Fruit fly (Drosophila melanogaster) whole organism, embryonic: Measurements from ENCODE around the gene CG32301.

Experiments used
- Antp ChIP-seq: fragments of 200-800 bp; sonication (Bioruptor generic); optimal IDR thresholded peaks from 3 replicates; lab custom pipeline; 2016; ENCODE audit warnings: missing biosample characterization, missing genetic modification characterization
- CG10147 ChIP-seq: fragments of 200-800 bp; sonication (Bioruptor generic); optimal IDR thresholded peaks from 2 replicates; lab custom pipeline; 2019; ENCODE audit warnings: missing biosample characterization, mild to moderate bottlenecking, missing genetic modification characterization, moderate library complexity
- CG11398 ChIP-seq: fragments of 200-800 bp; sonication (Bioruptor generic); optimal IDR thresholded peaks from 2 replicates; lab custom pipeline; 2016; ENCODE audit warnings: missing biosample characterization, missing genetic modification characterization
- CG12219 ChIP-seq: fragments of 200-800 bp; sonication (Bioruptor generic); optimal IDR thresholded peaks from 3 replicates; lab custom pipeline; 2018; ENCODE audit warnings: missing biosample characterization, mild to moderate bottlenecking, missing genetic modification characterization
- CG13424 ChIP-seq: fragments of 200-800 bp; sonication (Bioruptor generic); optimal IDR thresholded peaks from 2 replicates; lab custom pipeline; 2019; ENCODE audit warnings: missing biosample characterization, mild to moderate bottlenecking, missing genetic modification characterization, moderate library complexity
- CG14050 ChIP-seq: fragments of 200-800 bp; sonication (Bioruptor generic); IDR thresholded peaks from 3 replicates; pipeline ENCODE4 v1.3.6; 2022; ENCODE audit warnings: missing biosample characterization, missing genetic modification characterization
- CG1529 ChIP-seq: fragments of 200-800 bp; sonication (Bioruptor generic); optimal IDR thresholded peaks from 3 replicates; lab custom pipeline; 2018; ENCODE audit warnings: missing biosample characterization, missing genetic modification characterization
- CG1603 ChIP-seq: fragments of 200-800 bp; sonication (Bioruptor generic); optimal IDR thresholded peaks from 2 replicates; lab custom pipeline; 2019; ENCODE audit warnings: missing biosample characterization, mild to moderate bottlenecking, missing genetic modification characterization, moderate library complexity
- CG17612 ChIP-seq: fragments of 200-800 bp; sonication (Bioruptor generic); IDR thresholded peaks from 2 replicates; pipeline ENCODE4 v1.3.6; 2022; ENCODE audit warnings: missing biosample characterization, missing genetic modification characterization
- CG17829 ChIP-seq: fragments of 200-800 bp; optimal IDR thresholded peaks from 2 replicates; lab custom pipeline; 2019; ENCODE audit warnings: missing biosample characterization, mild to moderate bottlenecking, missing genetic modification characterization, moderate library complexity
- CG18476 ChIP-seq: fragments of 200-800 bp; sonication (Bioruptor generic); optimal IDR thresholded peaks from 2 replicates; lab custom pipeline; 2016; ENCODE audit warnings: missing biosample characterization, mild to moderate bottlenecking, missing genetic modification characterization
- CG2199 ChIP-seq: fragments of 200-800 bp; sonication (Bioruptor generic); IDR thresholded peaks from 3 replicates; pipeline ENCODE4 v1.3.6; 2022; ENCODE audit warnings: missing biosample characterization, missing genetic modification characterization
- CG31388 ChIP-seq: fragments of 200-800 bp; sonication (Bioruptor generic); optimal IDR thresholded peaks from 2 replicates; lab custom pipeline; 2016; ENCODE audit warnings: missing biosample characterization, missing genetic modification characterization
- CG34376 ChIP-seq: fragments of 200-800 bp; sonication (Bioruptor generic); optimal IDR thresholded peaks from 2 replicates; lab custom pipeline; 2018; ENCODE audit warnings: missing biosample characterization, mild to moderate bottlenecking, missing genetic modification characterization
- CG4404 ChIP-seq: fragments of 200-800 bp; sonication (Bioruptor generic); IDR thresholded peaks from 2 replicates; pipeline ENCODE4 v1.3.6; 2022; ENCODE audit warnings: missing biosample characterization, missing genetic modification characterization
- CG4854 ChIP-seq: fragments of 200-800 bp; sonication (Bioruptor generic); optimal IDR thresholded peaks from 2 replicates; lab custom pipeline; 2016; ENCODE audit warnings: missing biosample characterization, missing genetic modification characterization, inconsistent platforms
- CG8765 ChIP-seq: fragments of 200-800 bp; sonication (Bioruptor generic); IDR thresholded peaks from 2 replicates; pipeline ENCODE4 v1.3.6; 2022; ENCODE audit warnings: missing biosample characterization, missing genetic modification characterization
- CG9215 ChIP-seq: fragments of 200-800 bp; sonication (Bioruptor generic); IDR thresholded peaks from 2 replicates; pipeline ENCODE4 v1.3.6; 2022; ENCODE audit warnings: missing biosample characterization, missing genetic modification characterization
- CrebB ChIP-seq: fragments of 200-800 bp; sonication (Bioruptor generic); optimal IDR thresholded peaks from 3 replicates; lab custom pipeline; 2018; ENCODE audit warnings: missing biosample characterization, mild to moderate bottlenecking, missing genetic modification characterization
- Dad ChIP-seq: fragments of 200-800 bp; sonication (Bioruptor generic); optimal IDR thresholded peaks from 3 replicates; lab custom pipeline; 2016; ENCODE audit warnings: missing biosample characterization, missing genetic modification characterization
- Deaf1 ChIP-seq: fragments of 200-800 bp; optimal IDR thresholded peaks from 3 replicates; lab custom pipeline; 2019; ENCODE audit warnings: missing biosample characterization, mild to moderate bottlenecking, missing genetic modification characterization, moderate library complexity
- Dfd ChIP-seq, 2 experiments: fragments of >200 bp; optimal IDR thresholded peaks; 2 replicates each; lab custom pipeline; 2017; ENCODE audit warnings: missing biosample characterization in 2 of 2, missing genetic modification characterization in 2 of 2
- Dip3 ChIP-seq: fragments of 200-800 bp; sonication (Bioruptor generic); optimal IDR thresholded peaks from 3 replicates; lab custom pipeline; 2016; ENCODE audit warnings: missing biosample characterization, missing genetic modification characterization
- Dp ChIP-seq: fragments of 200-800 bp; sonication (Bioruptor generic); optimal IDR thresholded peaks from 2 replicates; lab custom pipeline; 2018; ENCODE audit warnings: missing biosample characterization, mild to moderate bottlenecking, missing genetic modification characterization, moderate library complexity
- Max ChIP-seq: fragments of 200-800 bp; sonication (Bioruptor generic); optimal IDR thresholded peaks from 2 replicates; lab custom pipeline; 2016; ENCODE audit warnings: missing biosample characterization, mild to moderate bottlenecking, missing genetic modification characterization
- Optix ChIP-seq: fragments of 200-800 bp; sonication (Bioruptor generic); IDR thresholded peaks from 3 replicates; pipeline ENCODE4 v1.3.6; 2022; ENCODE audit warnings: missing biosample characterization, missing genetic modification characterization
- TFAM ChIP-seq: fragments of 200-800 bp; sonication (Bioruptor generic); optimal IDR thresholded peaks from 2 replicates; lab custom pipeline; 2017; ENCODE audit warnings: missing biosample characterization, missing genetic modification characterization, inconsistent platforms
- Trl ChIP-seq, 3 experiments: fragments of >200 bp in 2 of 3; fragments of 200-800 bp in 1 of 3; sonication (Bioruptor generic) in 1 of 3; optimal IDR thresholded peaks; 2 replicates in 1 of 3; 3 replicates in 2 of 3; lab custom pipeline; 2016 to 2017; ENCODE audit warnings: missing biosample characterization in 1 of 3, missing genetic modification characterization in 1 of 3
- Vsx1 ChIP-seq: fragments of 200-800 bp; sonication (Bioruptor generic); optimal IDR thresholded peaks from 2 replicates; lab custom pipeline; 2017; ENCODE audit warnings: missing biosample characterization, mild to moderate bottlenecking, missing genetic modification characterization, missing genetic modification reagents
- Xbp1 ChIP-seq: fragments of 200-800 bp; sonication (Bioruptor generic); optimal IDR thresholded peaks from 3 replicates; lab custom pipeline; 2016; ENCODE audit warnings: missing biosample characterization, mild to moderate bottlenecking, missing genetic modification characterization
- ac ChIP-seq: fragments of 200-800 bp; sonication (Bioruptor generic); optimal IDR thresholded peaks from 3 replicates; lab custom pipeline; 2017; ENCODE audit warnings: missing biosample characterization, mild to moderate bottlenecking, missing genetic modification characterization
- ara ChIP-seq: fragments of 200-800 bp; sonication (Bioruptor generic); IDR thresholded peaks from 2 replicates; pipeline ENCODE4 v1.3.6; 2022; ENCODE audit warnings: missing biosample characterization, missing genetic modification characterization
- bbx ChIP-seq: fragments of 200-800 bp; sonication (Bioruptor generic); IDR thresholded peaks from 2 replicates; pipeline ENCODE4 v1.3.6; 2022; ENCODE audit warnings: missing biosample characterization, missing genetic modification characterization; ENCODE audit not compliant: partially characterized antibody
- dpn ChIP-seq, 2 experiments: fragments of 200-800 bp; sonication (Bioruptor generic); optimal IDR thresholded peaks; 3 replicates each; lab custom pipeline; 2016; ENCODE audit warnings: missing biosample characterization in 2 of 2, missing genetic modification characterization in 2 of 2
- fd64A ChIP-seq: fragments of 200-800 bp; sonication (Bioruptor generic); optimal IDR thresholded peaks from 3 replicates; lab custom pipeline; 2018; ENCODE audit warnings: missing biosample characterization, mild to moderate bottlenecking, missing genetic modification characterization
- her ChIP-seq: fragments of 200-800 bp; sonication (Bioruptor generic); optimal IDR thresholded peaks from 2 replicates; lab custom pipeline; 2016; ENCODE audit warnings: missing biosample characterization, missing genetic modification characterization
- jing ChIP-seq: fragments of 200-800 bp; sonication (Bioruptor generic); optimal IDR thresholded peaks from 2 replicates; lab custom pipeline; 2018; ENCODE audit warnings: missing biosample characterization, mild to moderate bottlenecking, missing genetic modification characterization
- knrl ChIP-seq: fragments of 200-800 bp; sonication (Bioruptor generic); IDR thresholded peaks from 3 replicates; pipeline ENCODE4 v1.3.6; 2022; ENCODE audit warnings: missing biosample characterization, missing genetic modification characterization; ENCODE audit not compliant: partially characterized antibody
- lab ChIP-seq: fragments of 200-800 bp; sonication (Bioruptor generic); optimal IDR thresholded peaks from 3 replicates; lab custom pipeline; 2017; ENCODE audit warnings: missing biosample characterization, missing genetic modification characterization, mild to moderate bottlenecking, moderate library complexity, missing genetic modification reagents
- lov ChIP-seq, 2 experiments: fragments of 200-800 bp in 1 of 2; fragments of >200 bp in 1 of 2; sonication (Bioruptor generic) in 1 of 2; IDR thresholded peaks in 1 of 2; optimal IDR thresholded peaks in 1 of 2; 2 replicates in 1 of 2; 3 replicates in 1 of 2; pipeline versions ENCODE4 v1.3.6 to Lab custom; 2017 to 2022; ENCODE audit warnings: missing biosample characterization in 1 of 2, missing genetic modification characterization in 1 of 2
- oc ChIP-seq: fragments of 200-800 bp; sonication (Bioruptor generic); optimal IDR thresholded peaks from 2 replicates; lab custom pipeline; 2018; ENCODE audit warnings: missing biosample characterization, mild to moderate bottlenecking, missing genetic modification characterization, moderate library complexity
- onecut ChIP-seq: fragments of 200-800 bp; sonication (Bioruptor generic); IDR thresholded peaks from 2 replicates; pipeline ENCODE4 v1.3.6; 2022; ENCODE audit warnings: missing biosample characterization, missing genetic modification characterization
- p53 ChIP-seq: fragments of 200-800 bp; sonication (Bioruptor generic); optimal IDR thresholded peaks from 2 replicates; lab custom pipeline; 2016; ENCODE audit warnings: missing biosample characterization, missing genetic modification characterization
- phol ChIP-seq: fragments of 200-800 bp; sonication (Bioruptor generic); optimal IDR thresholded peaks from 3 replicates; lab custom pipeline; 2018; ENCODE audit warnings: missing biosample characterization, mild to moderate bottlenecking, missing genetic modification characterization, moderate library complexity
- ranshi ChIP-seq: fragments of 200-800 bp; sonication (Bioruptor generic); IDR thresholded peaks from 2 replicates; pipeline ENCODE4 v1.3.6; 2022; ENCODE audit warnings: missing biosample characterization, missing genetic modification characterization
- stwl ChIP-seq: fragments of 200-800 bp; sonication (Bioruptor generic); optimal IDR thresholded peaks from 3 replicates; lab custom pipeline; 2018; ENCODE audit warnings: missing biosample characterization, mild to moderate bottlenecking, missing genetic modification characterization, moderate library complexity
- ttk ChIP-seq: fragments of 200-800 bp; sonication (Bioruptor generic); IDR thresholded peaks from 2 replicates; pipeline ENCODE4 v2.1.2; 2022; ENCODE audit warnings: missing biosample characterization, missing genetic modification characterization
- unpg ChIP-seq: fragments of 200-800 bp; sonication (Bioruptor generic); optimal IDR thresholded peaks from 3 replicates; lab custom pipeline; 2018; ENCODE audit warnings: missing biosample characterization, mild to moderate bottlenecking, missing genetic modification characterization, moderate library complexity
- zf30C ChIP-seq: fragments of 200-800 bp; sonication (Bioruptor generic); optimal IDR thresholded peaks from 3 replicates; lab custom pipeline; 2018; ENCODE audit warnings: missing biosample characterization, mild to moderate bottlenecking, missing genetic modification characterization

Gene CG32301

dm6 chr3L:2257412-2257862 is 13.2 kb downstream of the CG32301 start, which contains the start of the genes CG1275 and Elp5 (continued):
- peak; percentile 100 for TF ChIP-seq ranshi (GFP tag; lab: Robert Waterston, UW)
- TF ChIP-seq CG8765 (GFP tag; lab: Robert Waterston, UW), result peak; percentile 99
- TF ChIP-seq CG4404 (GFP tag; lab: Robert Waterston, UW), result peak; percentile 98
- peak; percentile 89 for TF ChIP-seq fd64A (GFP tag; lab: Kevin White, UChicago)
- peak; percentile 99 for TF ChIP-seq ttk (GFP tag; lab: Robert Waterston, UW)
- TF ChIP-seq Dfd (GFP tag; optimal IDR thresholded peaks at IDR 0.05; lab: Kevin White, UChicago), result peak in 1 of 2 experiments; percentile 51
- peak; percentile 97 for TF ChIP-seq CG4854
- TF ChIP-seq dpn (GFP tag; optimal IDR thresholded peaks at IDR 0.05; lab: Kevin White, UChicago), result peak; percentile 97 to 98
- TF ChIP-seq CG2199, result peak; percentile 100
- peak; percentile 87 for TF ChIP-seq p53 (GFP tag; lab: Kevin White, UChicago)
- TF ChIP-seq CG11398, result peak; percentile 92
- peak; percentile 98 for TF ChIP-seq onecut (GFP tag; lab: Robert Waterston, UW)
- TF ChIP-seq lab (GFP tag; lab: Kevin White, UChicago), result peak; percentile 97
- peak; percentile 95 for TF ChIP-seq CG18476
- peak; percentile 99 for TF ChIP-seq CG13424 (tag; lab: Kevin White, UChicago)
- TF ChIP-seq CG34376 (GFP tag; lab: Kevin White, UChicago), result peak; percentile 97
- TF ChIP-seq CG14050 (GFP tag; lab: Robert Waterston, UW), result peak; percentile 99
- TF ChIP-seq phol (tag; lab: Kevin White, UChicago), result peak; percentile 96
- TF ChIP-seq ac (GFP tag; lab: Kevin White, UChicago), result peak; percentile 80
- TF ChIP-seq oc (tag; lab: Kevin White, UChicago), result peak; percentile 97
- peak; percentile 94 for TF ChIP-seq Dad (GFP tag; lab: Kevin White, UChicago)
- TF ChIP-seq knrl (GFP tag; lab: Robert Waterston, UW), result peak; percentile 45; the same call in 2 of the 3 replicates
- TF ChIP-seq zf30C (GFP tag; lab: Kevin White, UChicago), result no peak
- peak; percentile 98 for TF ChIP-seq CG17829
- TF ChIP-seq CG17612 (GFP tag; lab: Robert Waterston, UW), result peak; percentile 99
- TF ChIP-seq CG1603 (tag; lab: Kevin White, UChicago), result peak; percentile 98
- peak; percentile 94 for TF ChIP-seq Max (GFP tag; lab: Kevin White, UChicago)
- peak; percentile 96 for TF ChIP-seq Antp (GFP tag; lab: Kevin White, UChicago)
- peak; percentile 96 for TF ChIP-seq Vsx1 (GFP tag; lab: Kevin White, UChicago)
- TF ChIP-seq lov (optimal IDR thresholded peaks at IDR 0.05; lab: Kevin White, UChicago), result no peak
- peak; percentile 99 for TF ChIP-seq lov (GFP tag; IDR thresholded peaks at IDR 0.05; lab: Robert Waterston, UW)
- TF ChIP-seq unpg (GFP tag; lab: Kevin White, UChicago), result peak; percentile 99
- TF ChIP-seq her (GFP tag; lab: Kevin White, UChicago), result peak; percentile 95
- TF ChIP-seq CG10147 (GFP tag; lab: Kevin White, UChicago), result peak; percentile 95
- peak; percentile 98 for TF ChIP-seq CG9215 (GFP tag; lab: Robert Waterston, UW)
- peak; percentile 88 for TF ChIP-seq CG31388 (GFP tag; lab: Kevin White, UChicago)
- TF ChIP-seq bbx (GFP tag; lab: Robert Waterston, UW), result no peak
- peak; percentile 99 for TF ChIP-seq ara
- peak; percentile 96 for TF ChIP-seq CrebB (tag; lab: Kevin White, UChicago)
- peak; percentile 97 for TF ChIP-seq CG1529 (GFP tag; lab: Kevin White, UChicago)
- peak in 1 of 2 experiments; percentile 6 for TF ChIP-seq Trl (optimal IDR thresholded peaks at IDR 0.05; lab: Kevin White, UChicago)
- TF ChIP-seq Trl (GFP tag; optimal IDR thresholded peaks at IDR 0.05; lab: Kevin White, UChicago), result peak; percentile 96
- peak; percentile 81 for TF ChIP-seq Deaf1
- peak; percentile 64 for TF ChIP-seq Dp (GFP tag; lab: Kevin White, UChicago)
- TF ChIP-seq stwl, result peak; percentile 75
- TF ChIP-seq CG12219, result peak; percentile 97
- TF ChIP-seq Dip3 (GFP tag; lab: Kevin White, UChicago), result peak; percentile 97
- TF ChIP-seq jing, result peak; percentile 96
- TF ChIP-seq TFAM (GFP tag; lab: Kevin White, UChicago), result peak; percentile 70
- peak; percentile 99 for TF ChIP-seq Optix (GFP tag; lab: Robert Waterston, UW)
- peak; percentile 99 for TF ChIP-seq Xbp1 (GFP tag; lab: Kevin White, UChicago)
